Fruit fly (Drosophila melanogaster): ENCODE data around the gene Ddx56.
A peak's percentile ranks its signal among the peaks of the same experiment; 100 is the strongest.

Gene Ddx56

dm6 chrX:21387695-21388094 is at the start of gene Ddx56:
TSS of gene Ddx56 (minus strand) at chrX:21387946.
- TF ChIP-seq CG3919 (GFP tag; optimal IDR thresholded peaks at IDR 0.05): no peak
- TF ChIP-seq CG8119 (GFP tag; IDR thresholded peaks at IDR 0.05): 0 out of 3 replicates have a peak, but pooled peaks have one; percentile 13

dm6 chrX:21429156-21429555 is 41.4 kb upstream of the Ddx56 start, which contains the start of gene CG10918:
TSS of gene CG10918 (minus strand) at chrX:21429256.
- TF ChIP-seq Sox14 (GFP tag; optimal IDR thresholded peaks at IDR 0.05): no peak

dm6 chrX:21402672-21403071 is 14.9 kb upstream of the Ddx56 start, which contains the start of gene whe:
TSS of gene whe (minus strand) at chrX:21402772.
- TF ChIP-seq CG31627 (GFP tag; optimal IDR thresholded peaks at IDR 0.05): no peak
- TF ChIP-seq spab (GFP tag; optimal IDR thresholded peaks at IDR 0.05): no peak
- no peak for TF ChIP-seq CG15336 (GFP tag; IDR thresholded peaks at IDR 0.05)
- no peak for TF ChIP-seq salr (GFP tag; optimal IDR thresholded peaks at IDR 0.05)
- no peak for TF ChIP-seq Ets21C (GFP tag; optimal IDR thresholded peaks at IDR 0.05)
- TF ChIP-seq eg (GFP tag; IDR thresholded peaks at IDR 0.05): no peak
- no peak for TF ChIP-seq topi (GFP tag; optimal IDR thresholded peaks at IDR 0.05)
- no peak for TF ChIP-seq CG11294 (GFP tag; IDR thresholded peaks at IDR 0.05)
- TF ChIP-seq CG3919 (GFP tag; optimal IDR thresholded peaks at IDR 0.05): no peak
- no peak for TF ChIP-seq Met (GFP tag; optimal IDR thresholded peaks at IDR 0.05)
- no peak for TF ChIP-seq CG10631 (GFP tag; optimal IDR thresholded peaks at IDR 0.05)
- no peak for TF ChIP-seq Smox (GFP tag; optimal IDR thresholded peaks at IDR 0.05)
- TF ChIP-seq CG7368 (GFP tag; optimal IDR thresholded peaks at IDR 0.05): no peak
- no peak for TF ChIP-seq Eip75B (GFP tag; optimal IDR thresholded peaks at IDR 0.05)

dm6 chrX:21396860-21397459 is 9.2 kb upstream of the Ddx56 start, which contains the start of gene lcs:
TSS of gene lcs (minus strand) at chrX:21397316.
- TF ChIP-seq CG8319 (GFP tag; optimal IDR thresholded peaks at IDR 0.05): no peak
- TF ChIP-seq Smox (GFP tag; optimal IDR thresholded peaks at IDR 0.05): no peak
- no peak for TF ChIP-seq CG3032 (tag; optimal IDR thresholded peaks at IDR 0.05)
- TF ChIP-seq CG1621 (tag; optimal IDR thresholded peaks at IDR 0.05): no peak
- TF ChIP-seq Sox102F (GFP tag; optimal IDR thresholded peaks at IDR 0.05): no peak
- TF ChIP-seq CG9139 (GFP tag; optimal IDR thresholded peaks at IDR 0.05): no peak
- TF ChIP-seq CG34406 (GFP tag; optimal IDR thresholded peaks at IDR 0.05): no peak
- no peak for TF ChIP-seq cyc (GFP tag; optimal IDR thresholded peaks at IDR 0.05)
- no peak for TF ChIP-seq esn (GFP tag; optimal IDR thresholded peaks at IDR 0.05)
- TF ChIP-seq pdm3 (GFP tag; optimal IDR thresholded peaks at IDR 0.05): no peak
- TF ChIP-seq CG3919 (GFP tag; optimal IDR thresholded peaks at IDR 0.05): no peak
- no peak for TF ChIP-seq fd59A (GFP tag; optimal IDR thresholded peaks at IDR 0.05)
- no peak for TF ChIP-seq topi (GFP tag; optimal IDR thresholded peaks at IDR 0.05)

- no peak for TF ChIP-seq Sox15 (GFP tag; optimal IDR thresholded peaks at IDR 0.05)
- TF ChIP-seq Eip78C (GFP tag): peak; percentile 3
Measured at dm6 chrX:21388734-21389133, 988 bp upstream of the Ddx56 start, which contains the start of gene mst. TSS of gene mst (plus strand) at chrX:21388977.

dm6 chrX:21378344-21378882 is 9.3 kb downstream of the Ddx56 start:
- no peak for TF ChIP-seq spab (GFP tag; optimal IDR thresholded peaks at IDR 0.05)
- TF ChIP-seq salr (GFP tag; optimal IDR thresholded peaks at IDR 0.05): no peak
- peak; percentile 32 for TF ChIP-seq CG6854 (GFP tag; optimal IDR thresholded peaks at IDR 0.05)
- TF ChIP-seq topi (GFP tag; optimal IDR thresholded peaks at IDR 0.05): no peak
- TF ChIP-seq CG15336 (GFP tag; IDR thresholded peaks at IDR 0.05): no peak
- peak; percentile 98 for TF ChIP-seq dsx (GFP tag; optimal IDR thresholded peaks at IDR 0.05; ENCODE audit: poor library complexity, severe bottlenecking)
- TF ChIP-seq Met (GFP tag; optimal IDR thresholded peaks at IDR 0.05): peak; percentile 60
- no peak for TF ChIP-seq CG11294 (GFP tag; IDR thresholded peaks at IDR 0.05)
- peak; percentile 19 for TF ChIP-seq Eip78C (GFP tag)
